Worm (Caenorhabditis elegans) whole organism, young adult: ENCODE measurements around the gene F59B2.14.

ENCODE experiments used
- ceh-27 ChIP-seq: fragments of 200-800 bp; sonication (Bioruptor generic); optimal IDR thresholded peaks from 2 replicates; lab custom pipeline; 2018; ENCODE audit warnings: mild to moderate bottlenecking, missing genetic modification characterization, moderate library complexity, missing compliant biosample characterization
- efl-1 ChIP-seq: fragments of 150-350 bp; optimal IDR thresholded peaks from 2 replicates; lab custom pipeline; 2014; ENCODE audit warnings: missing biosample characterization, missing genetic modification reagents, missing genetic modification characterization
- nfya-1 ChIP-seq: sonication (generic microtip); optimal IDR thresholded peaks from 2 replicates; lab custom pipeline; 2017; ENCODE audit warnings: antibody characterized with exemption, missing compliant biosample characterization, missing genetic modification characterization, borderline replicate concordance; ENCODE audit not compliant: insufficient read depth
- nhr-90 ChIP-seq: sonication (generic microtip); optimal IDR thresholded peaks from 2 replicates; lab custom pipeline; 2016; ENCODE audit warnings: missing genotype, mild to moderate bottlenecking, missing genetic modification characterization, missing compliant biosample characterization
- ztf-3 ChIP-seq: fragments of 200-800 bp; sonication (Bioruptor generic); optimal IDR thresholded peaks from 2 replicates; lab custom pipeline; 2018; ENCODE audit warnings: mild to moderate bottlenecking, missing genetic modification characterization, missing compliant biosample characterization

ce11 chrIII:8988544-8988943 lies 33.9 kb downstream of the F59B2.14 start:
- TF ChIP-seq efl-1 (no peak), ztf-3 (GFP tag; lab: Kevin White, UChicago) (no peak), nhr-90 (tag; lab: Kevin White, UChicago) (no peak), ceh-27 (GFP tag; lab: Kevin White, UChicago) (no peak), nfya-1 (tag; lab: Kevin White, UChicago) (no peak)
